Worm (Caenorhabditis elegans) whole organism, L2 larva: Measurements from ENCODE around the gene mdt-11.

Experiments
- R02D3.7 ChIP-seq: fragments of 150-350 bp; optimal IDR thresholded peaks from 2 replicates; lab custom pipeline; 2014; ENCODE audit warnings: missing biosample characterization, missing genetic modification characterization
- ZK546.5 ChIP-seq: sonication (generic microtip); optimal IDR thresholded peaks from 2 replicates; lab custom pipeline; 2017; ENCODE audit warnings: missing biosample characterization, missing genetic modification characterization
- mdl-1 ChIP-seq, 2 experiments: fragments of 150-350 bp in 1 of 2; sonication (generic microtip) in 1 of 2; optimal IDR thresholded peaks; 2 replicates each; lab custom pipeline; 2017; ENCODE audit warnings: missing biosample characterization in 2 of 2, missing genetic modification characterization in 2 of 2
- nhr-11 ChIP-seq: fragments of 150-350 bp; optimal IDR thresholded peaks from 2 replicates; lab custom pipeline; 2014; ENCODE audit warnings: missing biosample characterization, missing genetic modification characterization
- skn-1 ChIP-seq: sonication (generic microtip); optimal IDR thresholded peaks from 2 replicates; lab custom pipeline; 2017; ENCODE audit warnings: missing biosample characterization, missing genetic modification characterization
- unc-39 ChIP-seq: fragments of 150-350 bp; optimal IDR thresholded peaks from 2 replicates; lab custom pipeline; 2014; ENCODE audit warnings: missing biosample characterization, missing genetic modification characterization

DNA sequence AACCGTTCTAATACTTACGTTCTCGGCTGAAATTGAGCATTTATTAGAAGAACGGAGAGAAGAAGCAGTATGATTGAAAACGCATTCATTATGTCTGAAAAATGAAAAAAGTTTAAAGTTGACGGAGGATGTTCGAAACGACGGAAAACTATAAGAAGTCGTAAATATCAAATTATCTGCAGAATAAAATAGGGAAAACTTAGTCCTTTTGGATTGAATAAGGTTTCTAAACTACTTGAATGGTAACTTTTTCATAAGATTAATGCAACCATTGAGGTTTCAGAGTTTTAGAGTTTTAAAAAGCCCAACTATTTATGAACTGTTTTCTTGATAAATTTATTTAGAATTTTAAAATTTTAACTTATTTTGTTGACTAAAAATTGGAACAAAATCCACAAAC is 50.5 kb downstream of the mdt-11 start, which contains the start of gene C45G9.12:
- TF ChIP-seq nhr-11: no peak
- TF ChIP-seq ZK546.5 (tag; lab: Kevin White, UChicago): no peak
- TF ChIP-seq skn-1 (tag; lab: Kevin White, UChicago): no peak
- no peak for TF ChIP-seq mdl-1 (tag; optimal IDR thresholded peaks at IDR 0.05; lab: Kevin White, UChicago)
- TF ChIP-seq R02D3.7 (tag; lab: Kevin White, UChicago): no peak
- no peak for TF ChIP-seq unc-39 (tag; lab: Kevin White, UChicago)
